Fruit fly (Drosophila melanogaster) whole organism, embryonic: Measurements from ENCODE around the gene mRRF2.

Experiments
- Atf3 ChIP-seq: fragments of 200-800 bp; sonication (Bioruptor generic); optimal IDR thresholded peaks from 3 replicates; lab custom pipeline; 2016; ENCODE audit warnings: missing biosample characterization, missing genetic modification characterization
- BtbVII ChIP-seq: fragments of 200-800 bp; sonication (Bioruptor generic); optimal IDR thresholded peaks from 3 replicates; lab custom pipeline; 2017; ENCODE audit warnings: missing biosample characterization, mild to moderate bottlenecking, missing genetic modification characterization
- CG10274 ChIP-seq: fragments of 200-800 bp; sonication (Bioruptor generic); optimal IDR thresholded peaks from 3 replicates; lab custom pipeline; 2017; ENCODE audit warnings: missing biosample characterization, mild to moderate bottlenecking, missing genetic modification characterization
- CG11398 ChIP-seq: fragments of 200-800 bp; sonication (Bioruptor generic); optimal IDR thresholded peaks from 2 replicates; lab custom pipeline; 2016; ENCODE audit warnings: missing biosample characterization, missing genetic modification characterization
- CG11695 ChIP-seq: fragments of 200-800 bp; sonication (Bioruptor generic); IDR thresholded peaks from 3 replicates; pipeline ENCODE4 v1.3.6; 2022; ENCODE audit warnings: missing biosample characterization, missing genetic modification characterization
- CG14710 ChIP-seq: fragments of 200-800 bp; sonication (Bioruptor generic); optimal IDR thresholded peaks from 3 replicates; lab custom pipeline; 2019; ENCODE audit warnings: missing biosample characterization, mild to moderate bottlenecking, missing genetic modification characterization, moderate library complexity
- CG1529 ChIP-seq: fragments of 200-800 bp; sonication (Bioruptor generic); optimal IDR thresholded peaks from 3 replicates; lab custom pipeline; 2018; ENCODE audit warnings: missing biosample characterization, missing genetic modification characterization
- CG16813 ChIP-seq: fragments of 200-800 bp; sonication (Bioruptor generic); IDR thresholded peaks from 3 replicates; pipeline ENCODE4 v1.3.6; 2022; ENCODE audit warnings: missing biosample characterization, missing genetic modification characterization; ENCODE audit not compliant: partially characterized antibody
- CG17186 ChIP-seq: fragments of 200-800 bp; sonication (Bioruptor generic); optimal IDR thresholded peaks from 3 replicates; lab custom pipeline; 2017; ENCODE audit warnings: missing biosample characterization, missing genetic modification reagents, missing genetic modification characterization
- CG17612 ChIP-seq: fragments of 200-800 bp; sonication (Bioruptor generic); IDR thresholded peaks from 2 replicates; pipeline ENCODE4 v1.3.6; 2022; ENCODE audit warnings: missing biosample characterization, missing genetic modification characterization
- CG2116 ChIP-seq: fragments of 200-800 bp; sonication (Bioruptor generic); optimal IDR thresholded peaks from 3 replicates; lab custom pipeline; 2018; ENCODE audit warnings: missing biosample characterization, mild to moderate bottlenecking, missing genetic modification characterization
- CG32767 ChIP-seq: fragments of 200-800 bp; sonication (Bioruptor generic); IDR thresholded peaks from 2 replicates; pipeline ENCODE4 v1.3.6; 2022; ENCODE audit warnings: missing biosample characterization, missing genetic modification characterization
- CG4820 ChIP-seq: fragments of 200-800 bp; sonication (Bioruptor generic); optimal IDR thresholded peaks from 3 replicates; lab custom pipeline; 2016; ENCODE audit warnings: missing biosample characterization, missing genetic modification characterization
- CG4854 ChIP-seq: fragments of 200-800 bp; sonication (Bioruptor generic); optimal IDR thresholded peaks from 2 replicates; lab custom pipeline; 2016; ENCODE audit warnings: missing biosample characterization, missing genetic modification characterization, inconsistent platforms
- CG7556 ChIP-seq: fragments of 200-800 bp; sonication (Bioruptor generic); optimal IDR thresholded peaks from 2 replicates; lab custom pipeline; 2017; ENCODE audit warnings: missing biosample characterization, mild to moderate bottlenecking, missing genetic modification characterization
- CG8281 ChIP-seq: fragments of 200-800 bp; sonication (Bioruptor generic); optimal IDR thresholded peaks from 2 replicates; lab custom pipeline; 2018; ENCODE audit warnings: missing biosample characterization, mild to moderate bottlenecking, missing genetic modification characterization, moderate library complexity
- CG8359 ChIP-seq: fragments of 200-800 bp; sonication (Bioruptor generic); optimal IDR thresholded peaks from 2 replicates; lab custom pipeline; 2017; ENCODE audit warnings: missing biosample characterization, mild to moderate bottlenecking, missing genetic modification characterization, borderline replicate concordance
- CG9609 ChIP-seq: fragments of 200-800 bp; sonication (Bioruptor generic); optimal IDR thresholded peaks from 3 replicates; lab custom pipeline; 2016; ENCODE audit warnings: missing biosample characterization, missing genetic modification characterization
- CG9876 ChIP-seq: fragments of 200-800 bp; sonication (Bioruptor generic); optimal IDR thresholded peaks from 2 replicates; lab custom pipeline; 2016; ENCODE audit warnings: missing biosample characterization, missing genetic modification characterization
- CHES-1-like ChIP-seq: fragments of 200-800 bp; sonication (Bioruptor generic); optimal IDR thresholded peaks from 2 replicates; lab custom pipeline; 2016; ENCODE audit warnings: missing biosample characterization, missing genetic modification characterization
- CTCF ChIP-seq: fragments of 200-800 bp; sonication (Bioruptor generic); optimal IDR thresholded peaks from 2 replicates; lab custom pipeline; 2017; ENCODE audit warnings: missing biosample characterization, mild to moderate bottlenecking, missing genetic modification characterization, moderate library complexity
- CrebB ChIP-seq: fragments of 200-800 bp; sonication (Bioruptor generic); optimal IDR thresholded peaks from 3 replicates; lab custom pipeline; 2018; ENCODE audit warnings: missing biosample characterization, mild to moderate bottlenecking, missing genetic modification characterization
- Dfd ChIP-seq, 2 experiments: fragments of >200 bp; optimal IDR thresholded peaks; 2 replicates each; lab custom pipeline; 2017; ENCODE audit warnings: missing biosample characterization in 2 of 2, missing genetic modification characterization in 2 of 2
- Dip3 ChIP-seq: fragments of 200-800 bp; sonication (Bioruptor generic); optimal IDR thresholded peaks from 3 replicates; lab custom pipeline; 2016; ENCODE audit warnings: missing biosample characterization, missing genetic modification characterization
- Fer2 ChIP-seq: fragments of 200-800 bp; sonication (Bioruptor generic); optimal IDR thresholded peaks from 2 replicates; lab custom pipeline; 2018; ENCODE audit warnings: missing biosample characterization, mild to moderate bottlenecking, missing genetic modification characterization, moderate library complexity
- HLH4C ChIP-seq: fragments of 200-800 bp; sonication (Bioruptor generic); IDR thresholded peaks from 3 replicates; pipeline ENCODE4 v1.3.6; 2022; ENCODE audit warnings: missing biosample characterization, missing genetic modification characterization; ENCODE audit not compliant: partially characterized antibody
- MBD-R2 ChIP-seq: fragments of 200-800 bp; sonication (Bioruptor generic); IDR thresholded peaks from 2 replicates; pipeline ENCODE4 v1.3.6; 2022; ENCODE audit warnings: missing biosample characterization, missing genetic modification characterization
- MTF-1 ChIP-seq: fragments of 200-800 bp; sonication (Bioruptor generic); optimal IDR thresholded peaks from 2 replicates; lab custom pipeline; 2018; ENCODE audit warnings: missing biosample characterization, mild to moderate bottlenecking, missing genetic modification characterization, borderline replicate concordance
- Ptx1 ChIP-seq: fragments of 200-800 bp; sonication (Bioruptor generic); IDR thresholded peaks from 2 replicates; pipeline ENCODE4 v1.3.6; 2022; ENCODE audit warnings: missing biosample characterization, missing genetic modification characterization
- Sox100B ChIP-seq: fragments of 200-800 bp; sonication (Bioruptor generic); optimal IDR thresholded peaks from 3 replicates; lab custom pipeline; 2018; ENCODE audit warnings: missing biosample characterization, mild to moderate bottlenecking, missing genetic modification characterization
- Sry-β ChIP-seq: fragments of 200-800 bp; sonication (Bioruptor generic); optimal IDR thresholded peaks from 2 replicates; lab custom pipeline; 2018; ENCODE audit warnings: missing biosample characterization, mild to moderate bottlenecking, missing genetic modification characterization, moderate library complexity
- Sry-δ ChIP-seq: fragments of 200-800 bp; sonication (Bioruptor generic); optimal IDR thresholded peaks from 2 replicates; lab custom pipeline; 2016; ENCODE audit warnings: missing biosample characterization, missing genetic modification characterization
- Tbp ChIP-seq: fragments of >200 bp; optimal IDR thresholded peaks from 2 replicates; lab custom pipeline; 2018; ENCODE audit warnings: missing biosample characterization, missing genetic modification characterization
- Vsx1 ChIP-seq: fragments of 200-800 bp; sonication (Bioruptor generic); optimal IDR thresholded peaks from 2 replicates; lab custom pipeline; 2017; ENCODE audit warnings: missing biosample characterization, mild to moderate bottlenecking, missing genetic modification characterization, missing genetic modification reagents
- Xrp1 ChIP-seq: fragments of 200-800 bp; sonication (Bioruptor generic); IDR thresholded peaks from 2 replicates; pipeline ENCODE4 v1.3.6; 2022; ENCODE audit warnings: missing biosample characterization, missing genetic modification characterization
- ase ChIP-seq: fragments of 200-800 bp; sonication (Bioruptor generic); IDR thresholded peaks from 3 replicates; pipeline ENCODE4 v1.3.6; 2022; ENCODE audit warnings: missing biosample characterization, missing genetic modification characterization
- bowl ChIP-seq: fragments of 200-800 bp; sonication (Bioruptor generic); IDR thresholded peaks from 2 replicates; pipeline ENCODE4 v1.3.6; 2022; ENCODE audit warnings: missing biosample characterization, missing genetic modification characterization
- cad ChIP-seq: fragments of >200 bp; optimal IDR thresholded peaks from 2 replicates; lab custom pipeline; 2017; ENCODE audit warnings: missing biosample characterization, missing genetic modification characterization
- croc ChIP-seq: fragments of 200-800 bp; sonication (Bioruptor generic); conservative IDR thresholded peaks from 3 replicates; pipeline ENCODE4 v1.3.6; 2022; ENCODE audit warnings: missing biosample characterization, missing genetic modification characterization
- jumu ChIP-seq: fragments of 200-800 bp; sonication (Bioruptor generic); optimal IDR thresholded peaks from 3 replicates; lab custom pipeline; 2016; ENCODE audit warnings: missing biosample characterization, missing genetic modification characterization
- klu ChIP-seq: fragments of 200-800 bp; sonication (Bioruptor generic); IDR thresholded peaks from 2 replicates; pipeline ENCODE4 v1.3.6; 2022; ENCODE audit warnings: missing biosample characterization, missing genetic modification characterization
- kni ChIP-seq: fragments of 200-800 bp; sonication (Bioruptor generic); optimal IDR thresholded peaks from 3 replicates; lab custom pipeline; 2017; ENCODE audit warnings: mild to moderate bottlenecking, missing biosample characterization, missing genetic modification reagents, missing genetic modification characterization
- pita ChIP-seq: fragments of 200-800 bp; sonication (Bioruptor generic); optimal IDR thresholded peaks from 2 replicates; lab custom pipeline; 2017; ENCODE audit warnings: missing biosample characterization, mild to moderate bottlenecking, missing genetic modification characterization
- pnt ChIP-seq: fragments of 200-800 bp; sonication (Bioruptor generic); optimal IDR thresholded peaks from 3 replicates; lab custom pipeline; 2016; ENCODE audit warnings: missing biosample characterization, missing genetic modification characterization
- prd ChIP-seq, 3 experiments: fragments of >200 bp in 2 of 3; fragments of 200-800 bp in 1 of 3; sonication (Bioruptor generic) in 1 of 3; optimal IDR thresholded peaks in 2 of 3; IDR thresholded peaks in 1 of 3; 2 replicates in 2 of 3; 3 replicates in 1 of 3; pipeline versions ENCODE4 v1.3.6 to Lab custom; 2017 to 2022; ENCODE audit warnings: missing biosample characterization in 1 of 3, missing genetic modification characterization in 1 of 3
- ro ChIP-seq: fragments of 200-800 bp; sonication (Bioruptor generic); IDR thresholded peaks from 2 replicates; pipeline ENCODE4 v1.3.6; 2022; ENCODE audit warnings: missing biosample characterization, missing genetic modification characterization
- row ChIP-seq: fragments of 200-800 bp; sonication (Bioruptor generic); IDR thresholded peaks from 3 replicates; pipeline ENCODE4 v1.3.6; 2022; ENCODE audit warnings: missing biosample characterization, missing genetic modification characterization
- sob ChIP-seq: fragments of 200-800 bp; sonication (Bioruptor generic); IDR thresholded peaks from 2 replicates; pipeline ENCODE4 v1.3.6; 2022; ENCODE audit warnings: missing biosample characterization, missing genetic modification characterization
- tap ChIP-seq: fragments of 200-800 bp; optimal IDR thresholded peaks from 3 replicates; lab custom pipeline; 2019; ENCODE audit warnings: missing biosample characterization, mild to moderate bottlenecking, missing genetic modification characterization, moderate library complexity
- unc-4 ChIP-seq: fragments of 200-800 bp; sonication (Bioruptor generic); IDR thresholded peaks from 2 replicates; pipeline ENCODE4 v1.3.6; 2022; ENCODE audit warnings: missing biosample characterization, missing genetic modification characterization; ENCODE audit not compliant: partially characterized antibody
- zfh1 ChIP-seq: fragments of 200-800 bp; sonication (Bioruptor generic); IDR thresholded peaks from 3 replicates; pipeline ENCODE4 v1.3.6; 2022; ENCODE audit warnings: missing biosample characterization, missing genetic modification characterization
- zfh2 ChIP-seq: fragments of 200-800 bp; sonication (Bioruptor generic); optimal IDR thresholded peaks from 2 replicates; lab custom pipeline; 2016; ENCODE audit warnings: missing biosample characterization, missing genetic modification characterization

The mRRF2 gene

DNA sequence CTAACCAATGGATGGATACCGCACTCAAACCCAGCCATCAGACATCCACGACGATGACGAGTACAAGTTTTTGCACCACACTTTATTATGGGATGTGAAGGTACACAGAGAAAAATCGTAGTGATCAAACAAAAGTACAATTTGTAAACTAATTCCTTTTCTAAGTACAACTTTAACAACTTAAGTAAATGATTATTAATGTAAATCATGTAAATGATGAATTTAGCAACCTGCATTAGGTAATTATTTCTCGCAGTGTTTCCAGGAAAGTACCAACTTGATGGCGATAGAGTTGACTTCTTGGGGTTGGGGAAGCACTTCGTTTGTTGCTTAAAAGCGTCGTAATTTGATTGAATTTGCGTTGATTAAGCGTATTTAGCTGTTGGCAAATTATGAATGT is 49.6 kb downstream of the mRRF2 start (continued):
- TF ChIP-seq CG4820 (GFP tag; lab: Kevin White, UChicago) (peak; percentile 60), Fer2 (tag; lab: Kevin White, UChicago) (peak; percentile 32), Dfd (GFP tag; optimal IDR thresholded peaks at IDR 0.05; lab: Kevin White, UChicago) (no peak), CG17612 (no peak), Vsx1 (GFP tag; lab: Kevin White, UChicago) (peak; percentile 8), ase (GFP tag; lab: Robert Waterston, UW) (no peak; the same call in 2 of the 3 replicates), CG9876 (GFP tag; lab: Kevin White, UChicago) (no peak), CG9609 (GFP tag; lab: Kevin White, UChicago) (no peak), Sry-δ (GFP tag; lab: Kevin White, UChicago) (no peak), CG1529 (GFP tag; lab: Kevin White, UChicago) (peak; percentile 42), jumu (GFP tag; lab: Kevin White, UChicago) (peak; percentile 3), prd (optimal IDR thresholded peaks at IDR 0.05; lab: Kevin White, UChicago) (no peak), prd (GFP tag; IDR thresholded peaks at IDR 0.05; lab: Robert Waterston, UW) (peak; percentile 73), pnt (GFP tag; lab: Kevin White, UChicago) (peak; percentile 49), Tbp (GFP tag; lab: Kevin White, UChicago) (no peak), HLH4C (GFP tag; lab: Robert Waterston, UW) (no peak), CTCF (GFP tag; lab: Kevin White, UChicago) (no peak), cad (GFP tag; lab: Kevin White, UChicago) (no peak), CG14710 (peak; percentile 29), croc (GFP tag; lab: Robert Waterston, UW) (no peak; the same call in 2 of the 3 replicates), Xrp1 (GFP tag; lab: Robert Waterston, UW) (no peak; the same call in 1 of the 2 replicates), CG16813 (GFP tag; lab: Robert Waterston, UW) (no peak), CG17186 (GFP tag; lab: Kevin White, UChicago) (no peak), CG8359 (peak; percentile 1), unc-4 (GFP tag; lab: Robert Waterston, UW) (no peak), Atf3 (GFP tag; lab: Kevin White, UChicago) (peak; percentile 30), zfh2 (GFP tag; lab: Kevin White, UChicago) (no peak), MBD-R2 (GFP tag; lab: Robert Waterston, UW) (peak; percentile 41; the same call in 1 of the 2 replicates), Sry-β (GFP tag; lab: Kevin White, UChicago) (no peak), CG11695 (GFP tag; lab: Robert Waterston, UW) (peak; percentile 33; the same call in 1 of the 3 replicates), CG11398 (no peak), CG2116 (GFP tag; lab: Kevin White, UChicago) (peak; percentile 2), sob (GFP tag; lab: Robert Waterston, UW) (peak; percentile 63), CG7556 (GFP tag; lab: Kevin White, UChicago) (peak; percentile 67), Sox100B (GFP tag; lab: Kevin White, UChicago) (peak; percentile 39), Dip3 (GFP tag; lab: Kevin White, UChicago) (peak; percentile 79), klu (GFP tag; lab: Robert Waterston, UW) (no peak), Ptx1 (GFP tag; lab: Robert Waterston, UW) (peak; percentile 62; the same call in 1 of the 2 replicates), zfh1 (peak; percentile 71), CG4854 (no peak), CG32767 (GFP tag; lab: Robert Waterston, UW) (peak; percentile 60; the same call in 1 of the 2 replicates), CHES-1-like (GFP tag; lab: Kevin White, UChicago) (peak; percentile 57), MTF-1 (GFP tag; lab: Kevin White, UChicago) (no peak), CrebB (peak; percentile 60), kni (GFP tag; lab: Kevin White, UChicago) (no peak), tap (peak; percentile 55), CG10274 (GFP tag; lab: Kevin White, UChicago) (no peak), CG8281 (tag; lab: Kevin White, UChicago) (no peak), bowl (no peak), row (peak; percentile 85), pita (GFP tag; lab: Kevin White, UChicago) (no peak), BtbVII (peak; percentile 55), ro (no peak)
